Worm (Caenorhabditis elegans): ENCODE data around the gene epic-1.

ce11 chrIV:17440001-17440400, 31.7 kb downstream of the epic-1 start, which contains the start of gene C06A12.19:
- TF ChIP-seq ZK337.2 (GFP tag; IDR thresholded peaks at IDR 0.05) (no peak), nhr-11 (tag; optimal IDR thresholded peaks at IDR 0.05) (no peak), lin-15B (tag; optimal IDR thresholded peaks at IDR 0.05) (no peak), R02D3.7 (tag; optimal IDR thresholded peaks at IDR 0.05) (no peak), skn-1 (tag; optimal IDR thresholded peaks at IDR 0.05) (no peak), ceh-28 (tag; optimal IDR thresholded peaks at IDR 0.05) (no peak), nhr-28 (tag; optimal IDR thresholded peaks at IDR 0.05) (no peak), sdz-12 (GFP tag; optimal IDR thresholded peaks at IDR 0.05) (no peak), rbr-2 (tag; optimal IDR thresholded peaks at IDR 0.05) (no peak), pqm-1 (tag; optimal IDR thresholded peaks at IDR 0.05) (no peak), dve-1 (tag; optimal IDR thresholded peaks at IDR 0.05; ENCODE audit: insufficient read depth) (no peak), snpc-4 (tag; optimal IDR thresholded peaks at IDR 0.05) (no peak), lin-39 (tag; optimal IDR thresholded peaks at IDR 0.05) (no peak)

Measured in whole organism, L4 larva.